Worm (Caenorhabditis elegans) whole organism, late embryonic: ENCODE results near the gene C45G9.11.
"Not testable (repeated sequence)": the region's sequence is repeated elsewhere in the genome, so short reads cannot be mapped to it uniquely, and the experiment has no call there.

Experiments
- F13H6.1 ChIP-seq: sonication (generic microtip); optimal IDR thresholded peaks from 2 replicates; lab custom pipeline; 2016; ENCODE audit warnings: missing genetic modification characterization, missing compliant biosample characterization
- K02D7.2 ChIP-seq: sonication (generic microtip); optimal IDR thresholded peaks from 2 replicates; lab custom pipeline; 2017; ENCODE audit warnings: mild to moderate bottlenecking, missing genetic modification characterization, missing compliant biosample characterization
- ama-1 ChIP-seq: fragments of 150-350 bp; optimal IDR thresholded peaks from 2 replicates; lab custom pipeline; 2014
- ceh-14 ChIP-seq: sonication (generic microtip); optimal IDR thresholded peaks from 2 replicates; lab custom pipeline; 2016; ENCODE audit warnings: missing genotype, missing genetic modification characterization, missing compliant biosample characterization
- ceh-19 ChIP-seq: fragments of 200-800 bp; sonication (Bioruptor generic); optimal IDR thresholded peaks from 2 replicates; lab custom pipeline; 2018; ENCODE audit warnings: mild to moderate bottlenecking, missing genetic modification characterization, missing compliant biosample characterization
- ceh-2 ChIP-seq: sonication (generic microtip); optimal IDR thresholded peaks from 2 replicates; lab custom pipeline; 2016; ENCODE audit warnings: missing genotype, missing genetic modification characterization, missing compliant biosample characterization
- ceh-30 ChIP-seq: fragments of 150-350 bp; optimal IDR thresholded peaks from 2 replicates; lab custom pipeline; 2014; ENCODE audit warnings: missing biosample characterization, missing genetic modification characterization
- ceh-31 ChIP-seq: sonication (generic microtip); optimal IDR thresholded peaks from 2 replicates; lab custom pipeline; 2016; ENCODE audit warnings: missing genetic modification characterization, missing compliant biosample characterization
- ceh-34 ChIP-seq: sonication (generic microtip); optimal IDR thresholded peaks from 2 replicates; lab custom pipeline; 2016; ENCODE audit warnings: mild to moderate bottlenecking, missing genetic modification characterization, missing compliant biosample characterization
- ceh-45 ChIP-seq: fragments of 200-800 bp; sonication (Bioruptor generic); IDR thresholded peaks from 2 replicates; pipeline ENCODE4 v1.3.6; 2022; ENCODE audit warnings: missing genetic modification reagents, missing genetic modification characterization, missing compliant biosample characterization
- che-1 ChIP-seq: sonication (generic microtip); optimal IDR thresholded peaks from 2 replicates; lab custom pipeline; 2016; ENCODE audit warnings: mild to moderate bottlenecking, missing genetic modification characterization, missing compliant biosample characterization
- dmd-4 ChIP-seq: sonication (generic microtip); optimal IDR thresholded peaks from 2 replicates; lab custom pipeline; 2016; ENCODE audit warnings: borderline replicate concordance, missing genetic modification characterization, missing compliant biosample characterization
- dve-1 ChIP-seq: sonication (generic microtip); optimal IDR thresholded peaks from 2 replicates; lab custom pipeline; 2017; ENCODE audit warnings: antibody characterized with exemption, mild to moderate bottlenecking, missing genetic modification characterization, missing compliant biosample characterization
- elt-2 ChIP-seq: sonication (generic microtip); optimal IDR thresholded peaks from 2 replicates; lab custom pipeline; 2016; ENCODE audit warnings: missing genetic modification reagents, missing genetic modification characterization, missing compliant biosample characterization
- elt-4 ChIP-seq: sonication (generic microtip); optimal IDR thresholded peaks from 2 replicates; lab custom pipeline; 2016; ENCODE audit warnings: missing genetic modification characterization, missing compliant biosample characterization
- ets-4 ChIP-seq: sonication (generic microtip); optimal IDR thresholded peaks from 2 replicates; lab custom pipeline; 2016; ENCODE audit warnings: missing genetic modification characterization, missing compliant biosample characterization
- eyg-1 ChIP-seq: sonication (generic microtip); optimal IDR thresholded peaks from 2 replicates; lab custom pipeline; 2016; ENCODE audit warnings: missing genotype, missing genetic modification characterization, missing compliant biosample characterization
- fkh-10 ChIP-seq: fragments of 150-350 bp; optimal IDR thresholded peaks from 2 replicates; lab custom pipeline; 2014; ENCODE audit warnings: missing biosample characterization, missing genetic modification reagents, missing genetic modification characterization
- hlh-15 ChIP-seq: sonication (generic microtip); optimal IDR thresholded peaks from 2 replicates; lab custom pipeline; 2016; ENCODE audit warnings: missing genetic modification characterization, missing compliant biosample characterization
- hlh-30 ChIP-seq: sonication (generic microtip); optimal IDR thresholded peaks from 2 replicates; lab custom pipeline; 2017; ENCODE audit warnings: antibody characterized with exemption, missing genetic modification characterization, missing compliant biosample characterization; ENCODE audit not compliant: insufficient read depth
- hlh-8 ChIP-seq: sonication (generic microtip); optimal IDR thresholded peaks from 2 replicates; lab custom pipeline; 2016; ENCODE audit warnings: missing genotype, missing genetic modification characterization, missing compliant biosample characterization
- lin-11 ChIP-seq: fragments of 200-800 bp; sonication (Bioruptor generic); optimal IDR thresholded peaks from 2 replicates; lab custom pipeline; 2018; ENCODE audit warnings: mild to moderate bottlenecking, missing genetic modification characterization, missing compliant biosample characterization
- madf-2 ChIP-seq: sonication (generic microtip); optimal IDR thresholded peaks from 2 replicates; lab custom pipeline; 2017; ENCODE audit warnings: missing genetic modification characterization, missing compliant biosample characterization
- nhr-11 ChIP-seq: fragments of 150-350 bp; optimal IDR thresholded peaks from 2 replicates; lab custom pipeline; 2014; ENCODE audit warnings: missing biosample characterization, missing genetic modification characterization
- nhr-232 ChIP-seq: sonication (generic microtip); optimal IDR thresholded peaks from 2 replicates; lab custom pipeline; 2016; ENCODE audit warnings: missing genetic modification characterization, missing compliant biosample characterization
- npax-4 ChIP-seq: sonication (generic microtip); optimal IDR thresholded peaks from 2 replicates; lab custom pipeline; 2016; ENCODE audit warnings: missing genetic modification characterization, missing compliant biosample characterization
- odd-2 ChIP-seq: sonication (generic microtip); optimal IDR thresholded peaks from 2 replicates; lab custom pipeline; 2017; ENCODE audit warnings: antibody characterized with exemption, mild to moderate bottlenecking, missing genetic modification characterization, missing compliant biosample characterization
- pag-3 ChIP-seq: sonication (generic microtip); optimal IDR thresholded peaks from 2 replicates; lab custom pipeline; 2016; ENCODE audit warnings: missing compliant biosample characterization, missing genetic modification characterization, borderline replicate concordance
- pat-9 ChIP-seq: fragments of 200-800 bp; sonication (Bioruptor generic); optimal IDR thresholded peaks from 2 replicates; lab custom pipeline; 2018; ENCODE audit warnings: mild to moderate bottlenecking, missing genetic modification characterization, moderate library complexity, missing compliant biosample characterization
- pax-1 ChIP-seq: fragments of 150-350 bp; optimal IDR thresholded peaks from 2 replicates; lab custom pipeline; 2014; ENCODE audit warnings: missing biosample characterization, missing genetic modification characterization
- pha-2 ChIP-seq: sonication (generic microtip); optimal IDR thresholded peaks from 2 replicates; lab custom pipeline; 2017; ENCODE audit warnings: mild to moderate bottlenecking, missing genetic modification characterization, missing compliant biosample characterization
- pros-1 ChIP-seq: fragments of 150-350 bp; optimal IDR thresholded peaks from 2 replicates; lab custom pipeline; 2014; ENCODE audit warnings: missing biosample characterization, missing genetic modification reagents, missing genetic modification characterization
- sdc-2 ChIP-seq: sonication (generic microtip); optimal IDR thresholded peaks from 2 replicates; lab custom pipeline; 2016; ENCODE audit warnings: missing genotype, missing genetic modification characterization, missing compliant biosample characterization
- sox-2 ChIP-seq: fragments of 200-800 bp; sonication (Bioruptor generic); IDR thresholded peaks from 2 replicates; pipeline ENCODE4 v1.3.6; 2022; ENCODE audit warnings: missing genetic modification reagents, missing genetic modification characterization, missing compliant biosample characterization
- tbx-2 ChIP-seq: sonication (generic microtip); optimal IDR thresholded peaks from 2 replicates; lab custom pipeline; 2016; ENCODE audit warnings: missing genetic modification characterization, missing compliant biosample characterization
- ttx-3 ChIP-seq: sonication (generic microtip); optimal IDR thresholded peaks from 2 replicates; lab custom pipeline; 2016; ENCODE audit warnings: missing genetic modification reagents, missing genetic modification characterization, missing compliant biosample characterization
- unc-3 ChIP-seq, 2 experiments: fragments of 200-800 bp in 1 of 2; sonication (Bioruptor generic) in 1 of 2; sonication (generic microtip) in 1 of 2; conservative IDR thresholded peaks in 1 of 2; optimal IDR thresholded peaks in 1 of 2; 2 replicates each; pipeline versions ENCODE4 v1.3.6 to Lab custom; 2016 to 2022; ENCODE audit warnings: missing compliant biosample characterization in 2 of 2, missing genetic modification characterization in 2 of 2, missing genetic modification reagents in 1 of 2
- unc-42 ChIP-seq: sonication (generic microtip); optimal IDR thresholded peaks from 2 replicates; lab custom pipeline; 2016; ENCODE audit warnings: missing genotype, missing genetic modification characterization, missing compliant biosample characterization
- unc-55 ChIP-seq: sonication (generic microtip); optimal IDR thresholded peaks from 2 replicates; lab custom pipeline; 2017; ENCODE audit warnings: missing biosample characterization, missing genetic modification reagents, missing genetic modification characterization
- unc-86 ChIP-seq: sonication (generic microtip); optimal IDR thresholded peaks from 2 replicates; lab custom pipeline; 2016; ENCODE audit warnings: missing genetic modification characterization, missing compliant biosample characterization
- zip-5 ChIP-seq: sonication (generic microtip); optimal IDR thresholded peaks from 2 replicates; lab custom pipeline; 2016; ENCODE audit warnings: missing genetic modification characterization, missing compliant biosample characterization
- ztf-16 ChIP-seq: sonication (generic microtip); optimal IDR thresholded peaks from 2 replicates; lab custom pipeline; 2017; ENCODE audit warnings: missing genetic modification characterization, missing compliant biosample characterization

C45G9.11 gene

ce11 chrIII:5077150-5077814 lies 8.8 kb upstream of the C45G9.11 start, which contains the start of gene alh-1:
Gene alh-1, plus strand, starts transcription at chrIII:5077764.
- TF ChIP-seq ceh-31 (tag; lab: Kevin White, UChicago) (no peak), unc-42 (no peak), elt-2 (tag; lab: Kevin White, UChicago) (peak; percentile 61)
- TF ChIP-seq, all 69 proteins: peak for 1

DNA sequence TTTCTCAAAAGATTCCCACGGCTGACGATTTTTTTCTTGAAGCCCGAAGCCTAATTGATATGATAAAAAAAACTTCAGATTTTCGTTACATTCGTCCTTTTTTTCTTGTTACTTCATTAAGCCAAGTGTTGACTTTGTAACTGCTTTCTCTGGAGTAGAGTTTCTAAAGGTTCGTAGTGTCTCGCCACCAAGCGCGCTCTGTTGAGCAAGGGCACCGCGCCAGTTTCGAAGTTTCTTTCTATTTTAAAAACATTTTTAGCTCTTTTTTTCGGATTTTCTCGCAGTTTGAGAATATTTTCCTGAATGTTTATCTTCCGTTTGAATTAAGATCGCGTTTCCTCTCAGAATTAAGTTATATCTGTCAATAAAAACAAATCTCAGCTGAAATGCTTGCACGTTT lies 8.0 kb upstream of the C45G9.11 start:
- TF ChIP-seq hlh-30 (tag; lab: Kevin White, UChicago), result no peak
- TF ChIP-seq unc-55, result no peak
- no peak for TF ChIP-seq ceh-2
- no peak for TF ChIP-seq dmd-4
- no peak for TF ChIP-seq ztf-16 (tag; lab: Kevin White, UChicago)
- no peak for TF ChIP-seq ceh-31 (tag; lab: Kevin White, UChicago)
- no peak for TF ChIP-seq ama-1 (lab: Kevin White, UChicago)
- no peak for TF ChIP-seq sox-2
- TF ChIP-seq ceh-30 (tag; lab: Kevin White, UChicago), result no peak
- TF ChIP-seq pag-3 (tag; lab: Kevin White, UChicago), result no peak
- no peak for TF ChIP-seq eyg-1
- no peak for TF ChIP-seq madf-2 (tag; lab: Kevin White, UChicago)
- TF ChIP-seq ceh-45 (GFP tag; lab: Robert Waterston, UW), result no peak
- no peak for TF ChIP-seq ets-4 (tag; lab: Kevin White, UChicago)
- no peak for TF ChIP-seq ceh-19 (GFP tag; lab: Kevin White, UChicago)
- no peak for TF ChIP-seq dve-1 (tag; lab: Kevin White, UChicago)
- no peak for TF ChIP-seq elt-4 (tag; lab: Kevin White, UChicago)
- TF ChIP-seq ttx-3, result no peak
- TF ChIP-seq unc-86 (tag; lab: Kevin White, UChicago), result no peak

DNA sequence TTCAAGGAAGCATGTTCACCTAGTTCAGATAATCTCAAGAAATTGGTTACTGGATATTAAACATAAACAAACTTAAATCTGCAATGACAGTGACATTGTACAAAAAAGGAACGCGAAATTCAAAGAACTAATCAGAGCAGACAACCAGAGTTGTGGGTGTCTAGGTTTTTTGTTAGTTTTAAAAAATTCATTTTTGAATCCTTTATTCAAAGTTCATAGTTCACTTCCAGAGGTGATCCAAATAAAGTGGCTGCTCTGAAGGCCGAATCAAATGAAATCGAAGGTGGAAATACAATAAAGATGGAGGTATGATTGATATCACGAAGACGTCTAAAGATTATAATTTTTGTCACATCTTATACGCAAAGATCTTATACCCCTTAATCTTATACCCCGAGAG lies 5.9 kb upstream of the C45G9.11 start, which contains the start of gene ttbk-6:
Gene ttbk-6, plus strand, starts transcription at position 301 of the 400 bp plus-strand sequence.
- TF ChIP-seq che-1 (tag; lab: Kevin White, UChicago) (no peak), dve-1 (tag; lab: Kevin White, UChicago) (no peak), pat-9 (tag; lab: Kevin White, UChicago) (no peak), tbx-2 (no peak), F13H6.1 (tag; lab: Kevin White, UChicago) (no peak)

DNA sequence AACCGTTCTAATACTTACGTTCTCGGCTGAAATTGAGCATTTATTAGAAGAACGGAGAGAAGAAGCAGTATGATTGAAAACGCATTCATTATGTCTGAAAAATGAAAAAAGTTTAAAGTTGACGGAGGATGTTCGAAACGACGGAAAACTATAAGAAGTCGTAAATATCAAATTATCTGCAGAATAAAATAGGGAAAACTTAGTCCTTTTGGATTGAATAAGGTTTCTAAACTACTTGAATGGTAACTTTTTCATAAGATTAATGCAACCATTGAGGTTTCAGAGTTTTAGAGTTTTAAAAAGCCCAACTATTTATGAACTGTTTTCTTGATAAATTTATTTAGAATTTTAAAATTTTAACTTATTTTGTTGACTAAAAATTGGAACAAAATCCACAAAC lies 3.0 kb upstream of the C45G9.11 start, which contains the start of gene C45G9.12:
Gene C45G9.12, minus strand, starts transcription at position 101 of the 400 bp plus-strand sequence.
- TF ChIP-seq zip-5 (tag; lab: Kevin White, UChicago) (no peak), odd-2 (tag; lab: Kevin White, UChicago) (no peak)
- TF ChIP-seq, all 69 proteins: peak for 0

DNA sequence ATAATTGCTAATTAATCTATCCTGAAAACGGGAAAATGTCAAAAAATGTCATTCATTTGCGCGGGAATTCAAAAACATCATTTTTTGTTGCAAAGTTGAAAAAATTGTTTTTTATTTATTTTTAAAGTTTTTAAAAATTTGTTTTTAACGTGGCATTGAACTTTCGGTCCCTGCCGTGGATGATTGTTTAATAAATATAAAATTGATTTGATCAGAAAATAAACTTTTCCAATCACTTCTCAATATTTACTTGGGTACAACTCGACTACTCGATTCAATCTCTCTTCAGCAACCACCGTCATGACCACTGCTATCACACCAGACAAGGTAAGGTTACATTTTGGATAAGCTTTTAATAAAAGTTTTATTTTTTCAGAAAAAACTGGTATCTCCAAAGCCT lies 6.1 kb downstream of the C45G9.11 start, which contains the start of gene C45G9.4:
Gene C45G9.4, plus strand, starts transcription at position 301 of the 400 bp plus-strand sequence.
- TF ChIP-seq tbx-2; ceh-19 (GFP tag; lab: Kevin White, UChicago); ztf-16 (tag; lab: Kevin White, UChicago): not testable (repeated sequence)

ce11 chrIII:5061798-5062197 lies 6.7 kb downstream of the C45G9.11 start, which contains the start of gene C45G9.10:
Gene C45G9.10, minus strand, starts transcription at chrIII:5061898.
- TF ChIP-seq K02D7.2 (tag; lab: Kevin White, UChicago), result no peak
- no peak for TF ChIP-seq unc-55
- no peak for TF ChIP-seq pax-1 (tag; lab: Kevin White, UChicago)
- TF ChIP-seq pros-1 (tag; lab: Kevin White, UChicago), result no peak
- TF ChIP-seq nhr-11 (tag; lab: Kevin White, UChicago), result no peak
- no peak for TF ChIP-seq nhr-232 (tag; lab: Kevin White, UChicago)
- TF ChIP-seq pha-2 (tag; lab: Kevin White, UChicago), result no peak
- no peak for TF ChIP-seq ceh-14 (tag; lab: Kevin White, UChicago)
- TF ChIP-seq ceh-19 (GFP tag; lab: Kevin White, UChicago), result no peak
- no peak for TF ChIP-seq hlh-15 (tag; lab: Kevin White, UChicago)
- no peak for TF ChIP-seq lin-11 (tag; lab: Kevin White, UChicago)
- no peak for TF ChIP-seq dmd-4
- no peak for TF ChIP-seq fkh-10 (GFP tag; lab: Kevin White, UChicago)
- no peak for TF ChIP-seq elt-4 (tag; lab: Kevin White, UChicago)
- TF ChIP-seq unc-3 (GFP tag; conservative IDR thresholded peaks at IDR 0.05; lab: Robert Waterston, UW), result no peak
- no peak for TF ChIP-seq unc-3 (tag; optimal IDR thresholded peaks at IDR 0.05; lab: Kevin White, UChicago)
- TF ChIP-seq hlh-8, result no peak
- TF ChIP-seq sdc-2 (tag; lab: Kevin White, UChicago), result no peak
- TF ChIP-seq ceh-34 (tag; lab: Kevin White, UChicago), result no peak
- TF ChIP-seq npax-4 (tag; lab: Kevin White, UChicago), result no peak
